Fruit fly (Drosophila melanogaster): Measurements from ENCODE around the gene crn.

dm6 chrX:2212327-2212820 lies 37.4 kb downstream of the crn start:
- TF ChIP-seq psq (optimal IDR thresholded peaks at IDR 0.05), result no peak
- no peak for TF ChIP-seq insv (optimal IDR thresholded peaks at IDR 0.05)
- no peak for TF ChIP-seq h (optimal IDR thresholded peaks at IDR 0.05)
- no peak for TF ChIP-seq Myc (optimal IDR thresholded peaks at IDR 0.05)
